Fruit fly (Drosophila melanogaster) whole organism, wandering third instar larva: ENCODE data around the gene Ccdc114.

Experiments used
- Dfd ChIP-seq: fragments of >200 bp; optimal IDR thresholded peaks from 2 replicates; lab custom pipeline; 2017; ENCODE audit warnings: missing biosample characterization, missing genetic modification characterization
- Hr78 ChIP-seq: fragments of >200 bp; optimal IDR thresholded peaks from 2 replicates; lab custom pipeline; 2017; ENCODE audit warnings: missing biosample characterization, missing genetic modification characterization
- dmrt93B ChIP-seq: fragments of 200-800 bp; sonication (Bioruptor generic); optimal IDR thresholded peaks from 2 replicates; lab custom pipeline; 2018; ENCODE audit warnings: missing biosample characterization, mild to moderate bottlenecking, missing genetic modification characterization
- foxo ChIP-seq, 2 experiments: fragments of 200-800 bp; sonication (Bioruptor generic); optimal IDR thresholded peaks; 2 replicates in 1 of 2; 3 replicates in 1 of 2; lab custom pipeline; 2016 to 2017; ENCODE audit warnings: missing biosample characterization in 2 of 2, missing genetic modification characterization in 2 of 2
- pan ChIP-seq: fragments of >200 bp; optimal IDR thresholded peaks from 2 replicates; lab custom pipeline; 2017
- psq ChIP-seq: fragments of 200-800 bp; sonication (Bioruptor generic); optimal IDR thresholded peaks from 3 replicates; lab custom pipeline; 2017; ENCODE audit warnings: missing biosample characterization, mild to moderate bottlenecking, missing genetic modification characterization, moderate library complexity

DNA sequence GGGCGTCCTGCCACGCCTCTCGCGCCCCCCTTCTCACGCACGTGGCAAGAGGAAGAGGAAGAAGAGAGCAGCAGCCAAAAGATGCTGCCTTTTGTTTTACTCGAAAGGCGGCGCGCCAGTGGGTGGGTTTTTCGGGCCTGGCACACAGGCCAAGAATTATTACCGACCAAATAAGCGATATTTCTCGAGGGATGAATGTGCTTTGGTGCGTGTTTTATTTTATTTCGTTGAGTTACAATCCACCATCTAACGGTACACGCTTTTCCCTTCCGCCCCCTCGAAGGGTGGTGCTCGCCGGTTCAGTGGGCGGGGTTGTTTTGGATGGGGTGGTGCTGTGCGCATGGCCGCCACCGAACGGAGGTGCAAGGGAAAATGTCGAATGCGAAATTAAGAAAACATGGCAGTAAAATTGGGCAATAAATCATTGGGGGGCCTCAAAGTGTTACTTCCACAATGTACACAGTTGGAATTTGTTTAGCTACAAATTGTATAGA lies 47.7 kb upstream of the Ccdc114 start:
- TF ChIP-seq psq (GFP tag; lab: Kevin White, UChicago) (no peak), foxo (GFP tag; optimal IDR thresholded peaks at IDR 0.05; lab: Kevin White, UChicago) (no peak), Hr78 (no peak), Dfd (GFP tag; lab: Kevin White, UChicago) (no peak), pan (no peak), dmrt93B (GFP tag; lab: Kevin White, UChicago) (no peak)
